Worm (Caenorhabditis elegans) whole organism, late embryonic: Measurements from ENCODE around the gene F31E3.12.

Source experiments
- F13H6.1 ChIP-seq: sonication (generic microtip); optimal IDR thresholded peaks from 2 replicates; lab custom pipeline; 2016; ENCODE audit warnings: missing genetic modification characterization, missing compliant biosample characterization
- ama-1 ChIP-seq: fragments of 150-350 bp; optimal IDR thresholded peaks from 2 replicates; lab custom pipeline; 2014
- ceh-2 ChIP-seq: sonication (generic microtip); optimal IDR thresholded peaks from 2 replicates; lab custom pipeline; 2016; ENCODE audit warnings: missing genotype, missing genetic modification characterization, missing compliant biosample characterization
- dmd-4 ChIP-seq: sonication (generic microtip); optimal IDR thresholded peaks from 2 replicates; lab custom pipeline; 2016; ENCODE audit warnings: borderline replicate concordance, missing genetic modification characterization, missing compliant biosample characterization
- dve-1 ChIP-seq: sonication (generic microtip); optimal IDR thresholded peaks from 2 replicates; lab custom pipeline; 2017; ENCODE audit warnings: antibody characterized with exemption, mild to moderate bottlenecking, missing genetic modification characterization, missing compliant biosample characterization
- elt-2 ChIP-seq: sonication (generic microtip); optimal IDR thresholded peaks from 2 replicates; lab custom pipeline; 2016; ENCODE audit warnings: missing genetic modification reagents, missing genetic modification characterization, missing compliant biosample characterization
- elt-4 ChIP-seq: sonication (generic microtip); optimal IDR thresholded peaks from 2 replicates; lab custom pipeline; 2016; ENCODE audit warnings: missing genetic modification characterization, missing compliant biosample characterization
- fkh-10 ChIP-seq: fragments of 150-350 bp; optimal IDR thresholded peaks from 2 replicates; lab custom pipeline; 2014; ENCODE audit warnings: missing biosample characterization, missing genetic modification reagents, missing genetic modification characterization
- nfya-1 ChIP-seq: sonication (generic microtip); optimal IDR thresholded peaks from 2 replicates; lab custom pipeline; 2017; ENCODE audit warnings: missing genetic modification characterization, mild to moderate bottlenecking, missing compliant biosample characterization, antibody characterized with exemption, moderate library complexity
- pat-9 ChIP-seq: fragments of 200-800 bp; sonication (Bioruptor generic); optimal IDR thresholded peaks from 2 replicates; lab custom pipeline; 2018; ENCODE audit warnings: mild to moderate bottlenecking, missing genetic modification characterization, moderate library complexity, missing compliant biosample characterization
- pha-4 ChIP-seq: fragments of 150-350 bp; optimal IDR thresholded peaks from 2 replicates; lab custom pipeline; 2018; ENCODE audit warnings: missing biosample characterization, missing genetic modification reagents, missing genetic modification characterization
- rnt-1 ChIP-seq: sonication (generic microtip); optimal IDR thresholded peaks from 2 replicates; lab custom pipeline; 2016; ENCODE audit warnings: missing genetic modification characterization, missing compliant biosample characterization

DNA sequence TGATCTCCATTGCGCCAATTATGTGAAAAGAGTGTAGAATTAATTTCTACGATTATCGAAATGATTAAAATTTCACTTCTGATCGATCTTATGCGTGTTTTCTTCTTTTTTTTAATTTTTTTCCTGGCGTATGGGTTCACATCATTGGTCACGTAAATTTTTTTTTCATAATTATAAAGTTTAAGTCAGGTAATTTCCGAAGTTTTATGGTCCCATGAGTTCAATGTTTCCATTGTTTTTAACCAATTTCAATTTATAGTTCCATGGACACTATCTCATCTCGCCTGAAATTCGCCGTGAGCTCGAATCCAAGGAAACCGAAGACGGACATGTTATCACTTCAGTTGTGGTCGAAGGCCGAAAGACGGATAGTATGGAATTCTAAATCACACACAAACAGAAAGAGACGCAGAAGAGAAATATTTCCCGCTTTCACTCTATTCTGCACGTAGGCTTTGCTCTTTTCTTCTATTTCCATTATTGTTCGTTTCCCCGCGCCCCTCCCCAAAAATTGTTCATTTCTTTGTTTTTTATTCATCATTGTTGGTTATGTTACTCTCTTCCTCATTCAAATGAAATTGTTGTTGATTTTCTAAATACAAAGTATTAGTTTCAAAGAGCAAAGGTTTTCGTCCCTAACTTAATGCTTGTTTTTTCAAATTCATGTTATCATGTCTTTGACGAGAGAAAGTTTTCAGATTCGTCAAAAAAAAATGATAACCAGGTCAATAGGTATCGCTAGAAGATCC, 33.7 kb upstream of the F31E3.12 start, which contains the start of the genes F57B9.8 and coq-2:
- TF ChIP-seq dve-1 (no peak), dmd-4 (tag; lab: Kevin White, UChicago) (no peak), rnt-1 (no peak), F13H6.1 (tag; lab: Kevin White, UChicago) (no peak), pha-4 (no peak), pat-9 (no peak), ama-1 (no peak), elt-4 (tag; lab: Kevin White, UChicago) (no peak), ceh-2 (no peak), elt-2 (tag; lab: Kevin White, UChicago) (no peak), nfya-1 (tag; lab: Kevin White, UChicago) (no peak), fkh-10 (GFP tag; lab: Kevin White, UChicago) (no peak)
